Worm (Caenorhabditis elegans) whole organism, mixed stage, embryonic: ENCODE results near the gene srj-7.

Experiments used
- blmp-1 ChIP-seq: fragments of 150-350 bp; optimal IDR thresholded peaks from 2 replicates; lab custom pipeline; 2014; ENCODE audit warnings: missing biosample characterization, missing genetic modification characterization
- ceh-39 ChIP-seq: fragments of 150-350 bp; optimal IDR thresholded peaks from 2 replicates; lab custom pipeline; 2014; ENCODE audit warnings: missing biosample characterization, missing genetic modification characterization
- ceh-43 ChIP-seq: fragments of 200-800 bp; sonication (Bioruptor generic); optimal IDR thresholded peaks from 2 replicates; lab custom pipeline; 2018; ENCODE audit warnings: mild to moderate bottlenecking, missing genetic modification characterization, moderate library complexity, missing compliant biosample characterization
- ceh-83 ChIP-seq: fragments of 200-800 bp; sonication (Bioruptor generic); optimal IDR thresholded peaks from 2 replicates; lab custom pipeline; 2018; ENCODE audit warnings: mild to moderate bottlenecking, missing genetic modification characterization, missing compliant biosample characterization
- ces-1 ChIP-seq: fragments of 150-350 bp; optimal IDR thresholded peaks from 2 replicates; lab custom pipeline; 2014; ENCODE audit warnings: missing biosample characterization, missing genetic modification reagents, missing genetic modification characterization
- cnd-1 ChIP-seq: fragments of 200-800 bp; sonication (Bioruptor generic); optimal IDR thresholded peaks from 2 replicates; lab custom pipeline; 2018; ENCODE audit warnings: mild to moderate bottlenecking, missing genetic modification characterization, missing compliant biosample characterization
- elt-1 ChIP-seq: sonication (generic microtip); optimal IDR thresholded peaks from 2 replicates; lab custom pipeline; 2017; ENCODE audit warnings: missing genetic modification characterization, mild to moderate bottlenecking, missing compliant biosample characterization, antibody characterized with exemption, moderate library complexity, borderline replicate concordance; ENCODE audit not compliant: insufficient read depth
- elt-3 ChIP-seq: fragments of 150-350 bp; optimal IDR thresholded peaks from 2 replicates; lab custom pipeline; 2014; ENCODE audit warnings: missing biosample characterization, missing genetic modification characterization
- ham-2 ChIP-seq: fragments of 200-800 bp; sonication (Bioruptor generic); optimal IDR thresholded peaks from 2 replicates; lab custom pipeline; 2018; ENCODE audit warnings: mild to moderate bottlenecking, missing genetic modification characterization, missing compliant biosample characterization
- hlh-1 ChIP-seq: fragments of 150-350 bp; optimal IDR thresholded peaks from 2 replicates; lab custom pipeline; 2014; ENCODE audit warnings: missing biosample characterization, missing genetic modification reagents, missing genetic modification characterization
- lin-13 ChIP-seq: fragments of 150-350 bp; optimal IDR thresholded peaks from 2 replicates; lab custom pipeline; 2014; ENCODE audit warnings: missing biosample characterization, missing genetic modification characterization
- lin-32 ChIP-seq: fragments of 200-800 bp; sonication (Bioruptor generic); optimal IDR thresholded peaks from 2 replicates; lab custom pipeline; 2018; ENCODE audit warnings: mild to moderate bottlenecking, missing genetic modification characterization, missing compliant biosample characterization
- lsy-2 ChIP-seq: fragments of 150-350 bp; optimal IDR thresholded peaks from 2 replicates; lab custom pipeline; 2014; ENCODE audit warnings: missing biosample characterization, missing genetic modification characterization
- mab-5 ChIP-seq: fragments of 150-350 bp; optimal IDR thresholded peaks from 2 replicates; lab custom pipeline; 2014; ENCODE audit warnings: missing biosample characterization, missing genetic modification characterization
- mep-1 ChIP-seq: fragments of 150-350 bp; optimal IDR thresholded peaks from 2 replicates; lab custom pipeline; 2017; ENCODE audit warnings: missing biosample characterization, missing genetic modification reagents, missing genetic modification characterization, inconsistent platforms
- mls-2 ChIP-seq: sonication (generic microtip); optimal IDR thresholded peaks from 2 replicates; lab custom pipeline; 2016; ENCODE audit warnings: mild to moderate bottlenecking, missing genetic modification characterization, moderate library complexity, missing compliant biosample characterization
- nhr-12 ChIP-seq: fragments of 150-350 bp; optimal IDR thresholded peaks from 2 replicates; lab custom pipeline; 2014; ENCODE audit warnings: missing biosample characterization, missing genetic modification characterization
- nhr-28 ChIP-seq: fragments of 150-350 bp; optimal IDR thresholded peaks from 2 replicates; lab custom pipeline; 2014; ENCODE audit warnings: missing biosample characterization, missing genetic modification characterization
- nhr-76 ChIP-seq: sonication (generic microtip); optimal IDR thresholded peaks from 2 replicates; lab custom pipeline; 2017; ENCODE audit warnings: missing biosample characterization, missing genetic modification characterization
- pha-4 ChIP-seq: fragments of 150-350 bp; optimal IDR thresholded peaks from 2 replicates; lab custom pipeline; 2018; ENCODE audit warnings: missing biosample characterization, missing genetic modification reagents, missing genetic modification characterization
- snpc-4 ChIP-seq: fragments of 150-350 bp; optimal IDR thresholded peaks from 2 replicates; lab custom pipeline; 2014; ENCODE audit warnings: missing biosample characterization, missing genetic modification characterization
- tbx-8 ChIP-seq: fragments of 200-800 bp; sonication (Bioruptor generic); optimal IDR thresholded peaks from 2 replicates; lab custom pipeline; 2018; ENCODE audit warnings: mild to moderate bottlenecking, missing genetic modification characterization, moderate library complexity, missing compliant biosample characterization
- unc-120 ChIP-seq: sonication (generic microtip); optimal IDR thresholded peaks from 2 replicates; lab custom pipeline; 2017; ENCODE audit warnings: missing genetic modification characterization, missing compliant biosample characterization; ENCODE audit not compliant: poor library complexity, severe bottlenecking
- unc-62 ChIP-seq: fragments of 150-350 bp; optimal IDR thresholded peaks from 2 replicates; lab custom pipeline; 2014; ENCODE audit warnings: missing biosample characterization, missing genetic modification reagents, missing genetic modification characterization
- zip-8 ChIP-seq: fragments of 150-350 bp; optimal IDR thresholded peaks from 2 replicates; lab custom pipeline; 2014; ENCODE audit warnings: missing biosample characterization, missing genetic modification characterization
- ztf-11 ChIP-seq: fragments of 150-350 bp; optimal IDR thresholded peaks from 2 replicates; lab custom pipeline; 2014; ENCODE audit warnings: missing biosample characterization, missing genetic modification characterization

srj-7 gene

DNA sequence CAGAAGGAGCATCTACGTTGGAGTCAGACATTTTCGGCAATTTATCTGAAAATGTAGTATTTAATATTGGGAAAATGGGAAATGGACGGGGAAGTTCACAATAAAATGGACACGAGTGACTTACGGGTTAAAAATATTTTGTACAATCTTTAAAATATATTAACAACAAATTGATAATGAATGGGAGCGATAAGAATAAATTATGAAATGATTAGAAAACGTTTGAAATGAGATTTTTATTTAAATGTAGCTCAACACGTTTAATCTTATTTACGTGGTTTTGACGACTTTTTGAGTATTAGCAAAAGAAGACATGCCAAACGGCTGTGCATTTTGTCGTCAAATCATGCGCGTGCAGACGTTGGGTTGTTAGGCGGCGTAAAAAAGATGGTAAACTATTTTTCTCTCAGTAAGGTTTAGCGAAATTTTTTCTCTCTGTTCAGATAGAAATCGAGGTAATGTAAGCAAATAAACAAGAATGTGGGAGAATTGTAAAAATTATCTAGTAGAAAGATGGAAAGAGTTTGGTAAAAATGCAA lies 33.4 kb downstream of the srj-7 start, which contains the start of gene fbxa-64:
Gene fbxa-64 (minus strand): TSS at position 51 of the 539 bp plus-strand sequence.
- no peak for TF ChIP-seq ceh-43 (GFP tag; lab: Kevin White, UChicago)
- TF ChIP-seq lsy-2 (tag; lab: Kevin White, UChicago), result no peak
- TF ChIP-seq unc-120 (tag; lab: Kevin White, UChicago), result no peak
- TF ChIP-seq ham-2 (GFP tag; lab: Kevin White, UChicago), result no peak
- no peak for TF ChIP-seq ceh-39 (tag; lab: Kevin White, UChicago)
- TF ChIP-seq pha-4 (tag; lab: Kevin White, UChicago), result no peak
- TF ChIP-seq hlh-1 (tag; lab: Kevin White, UChicago), result no peak
- no peak for TF ChIP-seq nhr-28 (tag; lab: Kevin White, UChicago)
- TF ChIP-seq snpc-4, result no peak
- no peak for TF ChIP-seq ceh-83

DNA sequence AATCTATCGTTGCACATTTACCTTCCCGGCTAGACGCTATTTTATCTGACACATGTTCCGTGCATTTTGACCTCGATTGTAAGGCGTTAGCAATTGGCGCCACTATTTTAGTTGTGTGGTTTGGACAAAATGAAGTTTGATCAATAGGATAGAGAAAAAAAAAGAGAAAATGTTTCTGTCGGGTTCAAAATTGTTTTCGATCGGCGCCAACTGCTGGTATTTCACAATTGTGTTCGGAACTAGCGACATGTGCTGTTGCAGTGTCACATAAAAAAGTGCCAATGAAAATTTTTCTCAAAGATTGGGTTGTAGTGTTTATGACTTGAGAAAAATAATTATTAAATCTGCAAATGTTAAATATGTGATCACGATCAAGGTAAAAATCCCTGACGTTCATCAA lies 34.3 kb downstream of the srj-7 start:
- TF ChIP-seq elt-1 (tag; lab: Kevin White, UChicago), result no peak

DNA sequence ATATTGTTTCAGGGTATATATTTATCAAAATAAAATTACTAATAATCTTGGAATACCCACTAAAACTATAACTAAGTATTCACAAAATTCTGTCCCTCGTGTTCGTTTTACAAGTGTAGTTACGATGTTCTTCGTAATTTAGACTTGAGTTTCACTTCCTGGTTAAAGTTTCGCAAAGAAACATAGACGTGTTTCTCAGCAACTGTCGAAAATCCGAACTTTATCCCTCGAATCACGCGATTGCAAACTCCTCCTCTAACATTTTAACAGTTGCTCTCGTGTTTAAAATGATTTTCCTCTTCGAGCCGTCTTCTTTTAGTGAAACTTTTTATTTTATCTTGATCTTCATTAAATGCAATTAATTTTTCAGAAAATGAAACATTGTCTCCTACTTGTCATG lies 35.2 kb downstream of the srj-7 start, which contains the start of gene T28A11.2:
Gene T28A11.2 (plus strand): TSS at position 371 of the 400 bp plus-strand sequence.
- TF ChIP-seq unc-62 (GFP tag; lab: Kevin White, UChicago), result no peak
- no peak for TF ChIP-seq pha-4 (tag; lab: Kevin White, UChicago)
- no peak for TF ChIP-seq ztf-11 (tag; lab: Kevin White, UChicago)
- no peak for TF ChIP-seq cnd-1 (tag; lab: Kevin White, UChicago)
- TF ChIP-seq mab-5 (tag; lab: Kevin White, UChicago), result no peak
- TF ChIP-seq lin-32, result no peak
- no peak for TF ChIP-seq mls-2 (tag; lab: Kevin White, UChicago)
- no peak for TF ChIP-seq nhr-76 (tag; lab: Kevin White, UChicago)
- no peak for TF ChIP-seq unc-120 (tag; lab: Kevin White, UChicago)
- TF ChIP-seq lsy-2 (tag; lab: Kevin White, UChicago), result no peak
- no peak for TF ChIP-seq ces-1
- TF ChIP-seq snpc-4, result no peak
- no peak for TF ChIP-seq nhr-12 (tag; lab: Kevin White, UChicago)
- TF ChIP-seq tbx-8 (GFP tag; lab: Kevin White, UChicago), result no peak

DNA sequence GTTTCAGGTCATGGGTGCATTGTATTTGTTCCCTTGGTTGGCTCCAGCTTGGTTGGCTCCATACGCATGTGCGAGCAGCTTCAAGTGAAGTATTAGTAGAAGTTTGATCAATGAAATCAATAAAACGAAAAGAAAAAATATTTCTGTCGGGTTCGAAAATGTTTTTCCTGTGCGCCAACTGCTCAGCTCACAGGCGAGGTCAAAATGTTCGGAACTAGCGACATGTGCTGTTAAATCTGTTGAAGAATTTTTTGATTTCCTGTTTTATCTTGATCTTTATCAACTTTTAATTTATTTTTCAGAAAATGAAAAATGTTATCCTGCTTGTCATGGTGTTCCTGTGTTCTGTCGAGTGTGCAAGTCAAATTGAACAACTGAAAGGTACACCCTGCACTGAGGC lies 36.7 kb downstream of the srj-7 start, which contains the start of gene T28A11.25:
Gene T28A11.25 (plus strand): TSS at position 301 of the 400 bp plus-strand sequence.
- TF ChIP-seq ceh-83, result no peak
- TF ChIP-seq, all 35 proteins: peak for 0

DNA sequence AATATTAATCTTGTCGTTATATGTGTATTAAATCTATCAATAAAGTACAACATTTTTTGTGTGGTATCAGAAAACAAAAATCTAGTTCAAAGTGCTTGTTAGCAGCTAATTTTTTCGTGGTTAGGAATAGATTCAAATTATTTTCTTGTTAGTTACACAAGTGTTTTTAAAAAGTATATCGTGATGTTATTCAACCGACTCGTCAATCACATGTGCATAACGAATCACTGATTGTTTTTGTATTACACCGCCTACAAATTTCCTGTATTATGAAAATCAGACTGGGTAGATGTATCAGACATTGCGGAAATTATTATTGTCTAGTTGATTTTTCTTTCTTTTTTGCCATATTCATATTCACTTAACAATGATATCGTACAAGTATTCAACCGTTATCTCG lies 38.2 kb downstream of the srj-7 start, which contains the start of gene str-64:
Gene str-64 (plus strand): TSS at position 301 of the 400 bp plus-strand sequence.
- no peak for TF ChIP-seq snpc-4
- TF ChIP-seq ces-1, result no peak
- TF ChIP-seq nhr-76 (tag; lab: Kevin White, UChicago), result no peak
- TF ChIP-seq ceh-43 (GFP tag; lab: Kevin White, UChicago), result no peak
- no peak for TF ChIP-seq lin-32
- no peak for TF ChIP-seq cnd-1 (tag; lab: Kevin White, UChicago)

DNA sequence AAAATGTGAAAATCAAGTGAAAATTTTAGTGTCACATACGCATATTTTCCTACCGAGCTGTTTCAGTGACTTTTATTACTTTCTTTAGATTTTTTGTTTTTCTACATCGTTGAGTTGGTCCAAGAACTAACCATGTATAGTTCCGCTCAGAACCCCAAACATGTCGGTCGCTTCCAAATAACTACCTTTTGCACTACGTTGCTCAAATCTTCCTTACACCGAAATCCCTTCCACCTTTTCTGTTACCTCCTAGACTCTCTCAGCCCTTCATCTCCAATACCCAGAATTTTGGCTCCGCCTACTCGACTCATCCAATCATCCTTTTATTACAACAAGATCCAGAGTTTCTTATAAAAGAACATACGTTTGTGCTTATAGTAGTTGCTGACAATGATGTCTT lies 39.8 kb downstream of the srj-7 start, which contains the start of gene F35F10.5:
Gene F35F10.5 (plus strand): TSS at position 301 of the 400 bp plus-strand sequence.
- no peak for TF ChIP-seq lin-13 (tag; lab: Kevin White, UChicago)
- TF ChIP-seq snpc-4, result no peak
- no peak for TF ChIP-seq blmp-1 (tag; lab: Kevin White, UChicago)
- no peak for TF ChIP-seq ceh-39 (tag; lab: Kevin White, UChicago)
- no peak for TF ChIP-seq lsy-2 (tag; lab: Kevin White, UChicago)
- TF ChIP-seq pha-4 (tag; lab: Kevin White, UChicago), result no peak
- TF ChIP-seq mls-2 (tag; lab: Kevin White, UChicago), result no peak
- TF ChIP-seq mep-1, result no peak
- TF ChIP-seq ztf-11 (tag; lab: Kevin White, UChicago), result no peak
- no peak for TF ChIP-seq nhr-28 (tag; lab: Kevin White, UChicago)
- no peak for TF ChIP-seq tbx-8 (GFP tag; lab: Kevin White, UChicago)
- no peak for TF ChIP-seq zip-8
- no peak for TF ChIP-seq cnd-1 (tag; lab: Kevin White, UChicago)
- no peak for TF ChIP-seq nhr-76 (tag; lab: Kevin White, UChicago)
- TF ChIP-seq elt-3 (tag; lab: Kevin White, UChicago), result no peak
- TF ChIP-seq, all 35 proteins: peak for 0
